Worm (Caenorhabditis elegans) whole organism, L1 larva: ENCODE data around the gene C44B11.1.

ENCODE experiments used
- F16B12.6 ChIP-seq: fragments of 150-350 bp; optimal IDR thresholded peaks from 2 replicates; lab custom pipeline; 2014; ENCODE audit warnings: missing biosample characterization, missing genetic modification characterization
- alr-1 ChIP-seq: fragments of 200-800 bp; sonication (Bioruptor generic); optimal IDR thresholded peaks from 2 replicates; lab custom pipeline; 2018; ENCODE audit warnings: borderline replicate concordance, mild to moderate bottlenecking, missing genetic modification characterization, missing compliant biosample characterization
- aly-2 ChIP-seq: fragments of 150-350 bp; optimal IDR thresholded peaks from 2 replicates; lab custom pipeline; 2014; ENCODE audit warnings: missing biosample characterization, missing genetic modification characterization
- blmp-1 ChIP-seq: fragments of 150-350 bp; optimal IDR thresholded peaks from 2 replicates; lab custom pipeline; 2014; ENCODE audit warnings: missing biosample characterization, missing genetic modification characterization
- ceh-8 ChIP-seq: fragments of 200-800 bp; sonication (Bioruptor generic); optimal IDR thresholded peaks from 2 replicates; lab custom pipeline; 2018; ENCODE audit warnings: mild to moderate bottlenecking, missing genetic modification characterization, moderate library complexity, missing compliant biosample characterization
- ces-1 ChIP-seq: fragments of 150-350 bp; optimal IDR thresholded peaks from 2 replicates; lab custom pipeline; 2014; ENCODE audit warnings: missing biosample characterization, missing genetic modification reagents, missing genetic modification characterization
- dpl-1 ChIP-seq, 3 experiments: fragments of 150-350 bp in 2 of 3; sonication (generic microtip) in 1 of 3; optimal IDR thresholded peaks; 2 replicates each; lab custom pipeline; 2014 to 2017; ENCODE audit warnings: missing biosample characterization in 3 of 3, missing genetic modification characterization in 3 of 3, missing genetic modification reagents in 3 of 3
- efl-3 ChIP-seq: fragments of 200-800 bp; sonication (Bioruptor generic); optimal IDR thresholded peaks from 2 replicates; lab custom pipeline; 2018; ENCODE audit warnings: mild to moderate bottlenecking, missing genetic modification characterization, missing compliant biosample characterization
- egl-13 ChIP-seq: sonication (generic microtip); optimal IDR thresholded peaks from 2 replicates; lab custom pipeline; 2016; ENCODE audit warnings: missing genotype, missing genetic modification reagents, missing genetic modification characterization, missing compliant biosample characterization
- egl-27 ChIP-seq, 2 experiments: fragments of 150-350 bp in 1 of 2; sonication (generic microtip); optimal IDR thresholded peaks; 3 replicates each; lab custom pipeline; 2017 to 2018; ENCODE audit warnings: missing biosample characterization in 2 of 2, missing genetic modification characterization in 2 of 2, missing genetic modification reagents in 2 of 2
- elt-3 ChIP-seq, 6 experiments: fragments of 150-350 bp in 1 of 6; sonication (generic microtip); optimal IDR thresholded peaks; 2 replicates each; lab custom pipeline; 2017 to 2018; ENCODE audit warnings: missing biosample characterization in 6 of 6, missing genetic modification characterization in 6 of 6, inconsistent platforms in 1 of 6
- fkh-8 ChIP-seq: sonication (generic microtip); optimal IDR thresholded peaks from 2 replicates; lab custom pipeline; 2016; ENCODE audit warnings: mild to moderate bottlenecking, missing genetic modification characterization, missing compliant biosample characterization
- grh-1 ChIP-seq: fragments of 200-800 bp; sonication (Bioruptor generic); IDR thresholded peaks from 2 replicates; pipeline ENCODE4 v1.3.6; 2022; ENCODE audit warnings: missing genetic modification reagents, missing genetic modification characterization, missing compliant biosample characterization
- hpl-2 ChIP-seq: fragments of 150-350 bp; optimal IDR thresholded peaks from 2 replicates; lab custom pipeline; 2014; ENCODE audit warnings: missing biosample characterization, missing genetic modification reagents, missing genetic modification characterization
- irx-1 ChIP-seq: sonication (generic microtip); optimal IDR thresholded peaks from 2 replicates; lab custom pipeline; 2016; ENCODE audit warnings: missing genetic modification characterization, missing compliant biosample characterization
- jun-1 ChIP-seq: fragments of 150-350 bp; optimal IDR thresholded peaks from 2 replicates; lab custom pipeline; 2014; ENCODE audit warnings: missing biosample characterization, missing genetic modification reagents, missing genetic modification characterization
- lin-13 ChIP-seq: fragments of 150-350 bp; optimal IDR thresholded peaks from 2 replicates; lab custom pipeline; 2014; ENCODE audit warnings: missing biosample characterization, missing genetic modification reagents, missing genetic modification characterization
- lin-14 ChIP-seq: fragments of 200-800 bp; sonication (Bioruptor generic); optimal IDR thresholded peaks from 2 replicates; lab custom pipeline; 2018; ENCODE audit warnings: mild to moderate bottlenecking, missing genetic modification characterization, moderate library complexity, missing compliant biosample characterization
- lin-15B ChIP-seq: fragments of 150-350 bp; sonication (generic microtip); optimal IDR thresholded peaks from 3 replicates; lab custom pipeline; 2014; ENCODE audit warnings: missing biosample characterization, missing genetic modification characterization
- lin-39 ChIP-seq: fragments of 150-350 bp; optimal IDR thresholded peaks from 2 replicates; lab custom pipeline; 2014; ENCODE audit warnings: missing biosample characterization, missing genetic modification reagents, missing genetic modification characterization
- lsy-2 ChIP-seq, 2 experiments: fragments of 150-350 bp; optimal IDR thresholded peaks; 2 replicates each; lab custom pipeline; 2014; ENCODE audit warnings: missing biosample characterization in 2 of 2, missing genetic modification characterization in 2 of 2
- mab-9 ChIP-seq: fragments of 200-800 bp; sonication (Bioruptor generic); IDR thresholded peaks from 2 replicates; pipeline ENCODE4 v1.3.6; 2022; ENCODE audit warnings: missing genetic modification reagents, missing genetic modification characterization, missing compliant biosample characterization
- mdl-1 ChIP-seq, 2 experiments: fragments of 150-350 bp; optimal IDR thresholded peaks; 2 replicates each; lab custom pipeline; 2014 to 2017; ENCODE audit warnings: missing biosample characterization in 2 of 2, missing genetic modification characterization in 2 of 2, inconsistent platforms in 1 of 2
- nhr-11 ChIP-seq: fragments of 150-350 bp; optimal IDR thresholded peaks from 2 replicates; lab custom pipeline; 2014; ENCODE audit warnings: missing biosample characterization, missing genetic modification characterization
- nhr-237 ChIP-seq: fragments of 150-350 bp; optimal IDR thresholded peaks from 2 replicates; lab custom pipeline; 2014; ENCODE audit warnings: missing biosample characterization, missing genetic modification characterization
- nhr-71 ChIP-seq: sonication (generic microtip); optimal IDR thresholded peaks from 2 replicates; lab custom pipeline; 2016; ENCODE audit warnings: mild to moderate bottlenecking, missing genetic modification characterization, moderate library complexity, missing compliant biosample characterization
- pag-3 ChIP-seq: sonication (generic microtip); optimal IDR thresholded peaks from 2 replicates; lab custom pipeline; 2017; ENCODE audit warnings: missing genetic modification characterization, mild to moderate bottlenecking, missing compliant biosample characterization, antibody characterized with exemption, borderline replicate concordance; ENCODE audit not compliant: insufficient read depth
- pax-3 ChIP-seq: fragments of 200-800 bp; sonication (Bioruptor generic); optimal IDR thresholded peaks from 2 replicates; lab custom pipeline; 2018; ENCODE audit warnings: mild to moderate bottlenecking, missing genetic modification characterization, moderate library complexity, missing compliant biosample characterization
- pqm-1 ChIP-seq: sonication (generic microtip); optimal IDR thresholded peaks from 3 replicates; lab custom pipeline; 2017; ENCODE audit warnings: missing biosample characterization, missing genetic modification characterization
- skn-1 ChIP-seq: fragments of 150-350 bp; optimal IDR thresholded peaks from 2 replicates; lab custom pipeline; 2014; ENCODE audit warnings: missing biosample characterization, missing genetic modification characterization
- sptf-1 ChIP-seq: fragments of 150-350 bp; optimal IDR thresholded peaks from 2 replicates; lab custom pipeline; 2014; ENCODE audit warnings: missing biosample characterization, missing genetic modification characterization
- swsn-7 ChIP-seq: sonication (generic microtip); optimal IDR thresholded peaks from 2 replicates; lab custom pipeline; 2016; ENCODE audit warnings: missing genetic modification characterization, missing compliant biosample characterization
- unc-130 ChIP-seq: fragments of 150-350 bp; optimal IDR thresholded peaks from 2 replicates; lab custom pipeline; 2017; ENCODE audit warnings: missing biosample characterization, missing genetic modification characterization, inconsistent platforms
- unc-30 ChIP-seq: sonication (generic microtip); optimal IDR thresholded peaks from 2 replicates; lab custom pipeline; 2017; ENCODE audit warnings: missing biosample characterization, missing genetic modification characterization
- unc-62 ChIP-seq: fragments of 150-350 bp; optimal IDR thresholded peaks from 2 replicates; lab custom pipeline; 2014; ENCODE audit warnings: missing biosample characterization, missing genetic modification reagents, missing genetic modification characterization
- zip-4 ChIP-seq: fragments of 200-800 bp; sonication (Bioruptor generic); optimal IDR thresholded peaks from 2 replicates; lab custom pipeline; 2018; ENCODE audit warnings: mild to moderate bottlenecking, missing genetic modification characterization, moderate library complexity, missing compliant biosample characterization
- ztf-4 ChIP-seq: fragments of 150-350 bp; optimal IDR thresholded peaks from 2 replicates; lab custom pipeline; 2014; ENCODE audit warnings: missing biosample characterization, missing genetic modification characterization

The C44B11.1 gene

ce11 chrIII:3190660-3191059 lies 35.6 kb downstream of the C44B11.1 start:
- no peak for TF ChIP-seq nhr-237 (tag; lab: Kevin White, UChicago)
- TF ChIP-seq efl-3 (GFP tag; lab: Kevin White, UChicago) = no peak
- no peak for TF ChIP-seq lin-15B
- no peak for TF ChIP-seq elt-3 (tag; optimal IDR thresholded peaks at IDR 0.05; lab: Kevin White, UChicago)
- no peak for TF ChIP-seq unc-30 (tag; lab: Kevin White, UChicago)
- TF ChIP-seq lin-13 = no peak
- TF ChIP-seq fkh-8 (tag; lab: Kevin White, UChicago) = no peak
- TF ChIP-seq grh-1 (GFP tag; lab: Robert Waterston, UW) = no peak
- no peak for TF ChIP-seq mdl-1 (tag; optimal IDR thresholded peaks at IDR 0.05; lab: Kevin White, UChicago)
- no peak for TF ChIP-seq pax-3 (tag; lab: Kevin White, UChicago)
- no peak for TF ChIP-seq skn-1 (tag; lab: Kevin White, UChicago)
- no peak for TF ChIP-seq mab-9
- no peak for TF ChIP-seq F16B12.6
- TF ChIP-seq blmp-1 (tag; lab: Kevin White, UChicago) = no peak
- TF ChIP-seq alr-1 = no peak
- TF ChIP-seq unc-130 (tag; lab: Kevin White, UChicago) = no peak

DNA sequence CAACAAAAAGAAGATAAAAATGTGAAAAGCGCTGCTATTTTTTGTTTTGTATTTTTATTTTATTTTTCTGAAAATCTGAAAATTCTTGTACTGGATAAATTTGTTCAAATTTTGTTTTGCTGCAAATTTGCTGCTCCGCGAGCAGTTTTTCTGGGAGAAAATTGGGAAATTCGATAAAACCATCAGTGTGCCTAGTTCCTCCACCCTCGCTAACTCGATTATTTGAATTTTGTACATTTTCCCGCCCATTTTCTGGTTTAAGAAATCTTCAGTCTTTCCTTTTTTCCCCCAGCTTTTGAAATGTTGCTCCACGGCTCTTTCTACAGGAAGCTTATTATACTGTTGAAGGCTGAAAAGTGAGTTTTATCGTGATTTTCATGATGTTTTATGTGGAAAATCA lies 36.1 kb downstream of the C44B11.1 start, which contains the start of gene R148.8:
Gene R148.8 (plus strand): TSS at position 301 of the 400 bp plus-strand sequence.
- TF ChIP-seq jun-1 (no peak), zip-4 (GFP tag; lab: Kevin White, UChicago) (no peak), egl-27 (tag; optimal IDR thresholded peaks at IDR 0.05; lab: Kevin White, UChicago) (no peak), swsn-7 (tag; lab: Kevin White, UChicago) (no peak), ces-1 (GFP tag; lab: Kevin White, UChicago) (no peak), aly-2 (no peak), hpl-2 (GFP tag; lab: Kevin White, UChicago) (no peak), dpl-1 (GFP tag; optimal IDR thresholded peaks at IDR 0.05; lab: Kevin White, UChicago) (no peak), pag-3 (tag; lab: Kevin White, UChicago) (no peak), pqm-1 (tag; lab: Kevin White, UChicago) (no peak), lin-39 (tag; lab: Kevin White, UChicago) (no peak), alr-1 (no peak), skn-1 (tag; lab: Kevin White, UChicago) (no peak), lsy-2 (tag; optimal IDR thresholded peaks at IDR 0.05; lab: Kevin White, UChicago) (no peak), egl-13 (tag; lab: Kevin White, UChicago) (no peak), nhr-71 (tag; lab: Kevin White, UChicago) (no peak), mdl-1 (tag; optimal IDR thresholded peaks at IDR 0.05; lab: Kevin White, UChicago) (no peak), sptf-1 (tag; lab: Kevin White, UChicago) (no peak), nhr-11 (tag; lab: Kevin White, UChicago) (no peak)

ce11 chrIII:3191729-3192128 lies 36.7 kb downstream of the C44B11.1 start:
- TF ChIP-seq nhr-71 (tag; lab: Kevin White, UChicago) (no peak), ceh-8 (no peak), irx-1 (tag; lab: Kevin White, UChicago) (no peak), F16B12.6 (no peak), efl-3 (GFP tag; lab: Kevin White, UChicago) (no peak), dpl-1 (GFP tag; optimal IDR thresholded peaks at IDR 0.05; lab: Kevin White, UChicago) (no peak), unc-62 (GFP tag; lab: Kevin White, UChicago) (no peak), ztf-4 (no peak), lin-14 (GFP tag; lab: Kevin White, UChicago) (no peak), jun-1 (no peak), skn-1 (tag; lab: Kevin White, UChicago) (no peak)
